Worm (Caenorhabditis elegans) whole organism, early embryonic: ENCODE results near the gene F55C12.4.

Experiments
- ceh-36 ChIP-seq: sonication (generic microtip); optimal IDR thresholded peaks from 2 replicates; lab custom pipeline; 2016; ENCODE audit warnings: missing genetic modification characterization, inconsistent platforms, missing compliant biosample characterization
- hmg-4 ChIP-seq: fragments of 200-800 bp; sonication (Bioruptor generic); optimal IDR thresholded peaks from 2 replicates; lab custom pipeline; 2018; ENCODE audit warnings: mild to moderate bottlenecking, missing genetic modification characterization, missing compliant biosample characterization
- hnd-1 ChIP-seq: sonication (generic microtip); optimal IDR thresholded peaks from 2 replicates; lab custom pipeline; 2016; ENCODE audit warnings: missing genetic modification characterization, missing compliant biosample characterization

DNA sequence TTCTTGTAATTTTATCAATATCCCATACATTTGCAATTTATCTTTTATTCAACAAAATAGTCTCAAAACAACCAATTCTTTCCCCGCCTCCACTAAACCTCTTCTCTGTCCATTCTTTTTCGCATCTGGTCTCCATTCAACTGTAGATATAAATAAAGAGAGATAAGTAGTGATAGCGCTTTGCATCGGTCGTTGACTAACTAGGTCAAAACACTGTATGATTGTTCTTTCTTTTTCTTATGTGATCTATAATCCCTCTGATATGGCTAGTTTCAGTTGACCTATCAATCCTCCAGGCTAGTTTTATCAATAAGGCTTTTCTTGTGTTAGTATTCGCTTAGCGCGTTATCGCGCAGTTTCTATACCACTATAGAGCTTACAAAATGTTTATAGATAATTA lies 5.0 kb downstream of the F55C12.4 start:
- TF ChIP-seq hmg-4 (GFP tag; lab: Kevin White, UChicago) (no peak), hnd-1 (no peak), ceh-36 (tag; lab: Kevin White, UChicago) (no peak)
